Fruit fly (Drosophila melanogaster): Measurements from ENCODE around the gene CG13305.

CG13305 gene

DNA sequence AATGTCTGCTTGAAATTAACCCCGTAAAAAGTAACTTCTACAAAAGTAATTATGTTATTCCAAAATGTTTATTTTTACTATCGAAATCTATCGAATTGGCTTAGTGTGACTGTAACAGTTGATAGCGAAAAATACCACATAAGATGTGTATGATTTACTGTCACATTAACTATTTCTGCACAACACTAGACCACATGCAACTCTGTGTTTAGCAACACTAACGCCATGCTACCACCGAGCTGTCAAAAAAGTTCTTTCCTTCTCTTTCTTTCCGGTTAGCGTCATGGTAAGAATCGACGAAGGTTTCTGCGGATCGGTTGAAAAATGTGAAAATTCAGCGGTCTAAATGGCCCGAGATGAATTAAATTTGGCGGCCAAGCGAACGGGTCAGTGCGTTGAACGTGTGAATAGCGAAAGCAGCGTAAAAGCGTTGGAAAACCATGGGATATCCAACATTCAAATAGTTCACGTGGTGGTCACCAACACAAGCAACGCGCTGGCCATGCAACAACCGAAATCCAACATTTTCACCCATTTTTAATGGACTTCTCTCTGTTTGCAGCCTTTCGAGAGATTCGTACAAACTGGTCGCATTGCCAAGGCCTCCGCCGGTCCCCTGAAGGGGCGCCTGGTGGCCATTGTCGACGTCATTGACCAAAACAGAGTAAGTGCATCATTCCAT is 45.7 kb downstream of the CG13305 start, which contains the start of the genes Nelf-E and RpL14 (continued):
- TF ChIP-seq NfI (GFP tag; optimal IDR thresholded peaks at IDR 0.05) (peak; percentile 98), YL-1 (GFP tag; optimal IDR thresholded peaks at IDR 0.05) (peak; percentile 100), CG6689 (GFP tag; IDR thresholded peaks at IDR 0.05) (peak; percentile 86), CG7786 (GFP tag; optimal IDR thresholded peaks at IDR 0.05) (peak; percentile 91), oc (tag; optimal IDR thresholded peaks at IDR 0.05) (peak; percentile 93), CG17829 (tag; optimal IDR thresholded peaks at IDR 0.05) (peak; percentile 93), pb (GFP tag; optimal IDR thresholded peaks at IDR 0.05) (peak; percentile 97), B-H1 (GFP tag; IDR thresholded peaks at IDR 0.05) (peak; percentile 81), Mes4 (GFP tag; optimal IDR thresholded peaks at IDR 0.05) (peak; percentile 99), abd-A (tag; optimal IDR thresholded peaks at IDR 0.05) (no peak), CG4617 (GFP tag; optimal IDR thresholded peaks at IDR 0.05; ENCODE audit: borderline replicate concordance) (peak; percentile 95), Dp (GFP tag; optimal IDR thresholded peaks at IDR 0.05) (peak; percentile 64), CG12219 (GFP tag; optimal IDR thresholded peaks at IDR 0.05) (peak; percentile 92), slou (GFP tag; optimal IDR thresholded peaks at IDR 0.05) (peak; percentile 91), Med (GFP tag) (peak; percentile 100), zen (tag; optimal IDR thresholded peaks at IDR 0.05) (peak; percentile 94), CG3407 (GFP tag; optimal IDR thresholded peaks at IDR 0.05) (peak; percentile 94), CHES-1-like (GFP tag; optimal IDR thresholded peaks at IDR 0.05) (peak; percentile 98), CG3847 (GFP tag; IDR thresholded peaks at IDR 0.05) (peak; percentile 97), Ets65A (GFP tag) (peak; percentile 100), CG9876 (GFP tag; optimal IDR thresholded peaks at IDR 0.05) (peak; percentile 97), Xrp1 (GFP tag; IDR thresholded peaks at IDR 0.05) (peak; percentile 82), tgo (GFP tag; IDR thresholded peaks at IDR 0.05) (peak; percentile 90), CG8089 (GFP tag; optimal IDR thresholded peaks at IDR 0.05) (peak; percentile 96), Dref (GFP tag; IDR thresholded peaks at IDR 0.05) (peak; percentile 78), tll (GFP tag; optimal IDR thresholded peaks at IDR 0.05) (peak in 1 of 2 experiments; percentile 64), luna (GFP tag; optimal IDR thresholded peaks at IDR 0.05) (peak; percentile 96), CG12391 (tag; optimal IDR thresholded peaks at IDR 0.05) (peak; percentile 95), sna (GFP tag; IDR thresholded peaks at IDR 0.05; ENCODE audit: partially characterized antibody) (peak; percentile 31; the same call in 1 of the 2 replicates), Mad (GFP tag; optimal IDR thresholded peaks at IDR 0.05) (peak; percentile 96), ATbp (GFP tag; optimal IDR thresholded peaks at IDR 0.05) (peak; percentile 94), Nf-YB (GFP tag; optimal IDR thresholded peaks at IDR 0.05) (peak; percentile 84), D19B (GFP tag; optimal IDR thresholded peaks at IDR 0.05) (peak; percentile 86), onecut (GFP tag; IDR thresholded peaks at IDR 0.05) (peak; percentile 95), CG10147 (GFP tag; optimal IDR thresholded peaks at IDR 0.05) (no peak), dmrt99B (tag; optimal IDR thresholded peaks at IDR 0.05) (peak; percentile 86), so (GFP tag; IDR thresholded peaks at IDR 0.05) (peak; percentile 92), bsh (GFP tag; optimal IDR thresholded peaks at IDR 0.05) (peak in 1 of 2 experiments; percentile 91), Hmr (GFP tag; optimal IDR thresholded peaks at IDR 0.05) (peak; percentile 98), B-H2 (GFP tag; optimal IDR thresholded peaks at IDR 0.05) (peak; percentile 98), seq (GFP tag; IDR thresholded peaks at IDR 0.05) (peak; percentile 88), CG14667 (GFP tag; IDR thresholded peaks at IDR 0.05) (peak; percentile 81), fd3F (GFP tag; optimal IDR thresholded peaks at IDR 0.05) (peak; percentile 91), CG9215 (GFP tag; IDR thresholded peaks at IDR 0.05) (peak; percentile 77), CG33557 (GFP tag; optimal IDR thresholded peaks at IDR 0.05) (peak; percentile 89), run (tag; optimal IDR thresholded peaks at IDR 0.05) (peak; percentile 76), CG11247 (GFP tag; IDR thresholded peaks at IDR 0.05) (peak; percentile 96), bbx (GFP tag; IDR thresholded peaks at IDR 0.05; ENCODE audit: partially characterized antibody) (peak; percentile 61), Fer2 (tag; optimal IDR thresholded peaks at IDR 0.05) (peak; percentile 90)
